Fruit fly (Drosophila melanogaster): ENCODE results near the gene CG32024.

- TF ChIP-seq chinmo (GFP tag; IDR thresholded peaks at IDR 0.05; ENCODE audit: partially characterized antibody) (peak; percentile 94; the same call in 3 of the 4 replicates), Gug (GFP tag; IDR thresholded peaks at IDR 0.05) (peak; percentile 19; the same call in 1 of the 4 replicates), NFAT (GFP tag; IDR thresholded peaks at IDR 0.05) (peak; percentile 41; the same call in 1 of the 2 replicates), E2f1 (GFP tag; IDR thresholded peaks at IDR 0.05) (peak; percentile 32; the same call in 1 of the 2 replicates), wor (GFP tag; IDR thresholded peaks at IDR 0.05) (no peak), btn (GFP tag; optimal IDR thresholded peaks at IDR 0.05) (no peak), pb (GFP tag; optimal IDR thresholded peaks at IDR 0.05) (no peak), CG9609 (GFP tag; optimal IDR thresholded peaks at IDR 0.05) (peak; percentile 16), pan (optimal IDR thresholded peaks at IDR 0.05) (no peak), pan (GFP tag; optimal IDR thresholded peaks at IDR 0.05 in 1 of 2, IDR thresholded peaks at IDR 0.05 in 1 of 2) (peak in 1 of 2 experiments; percentile 80), ranshi (GFP tag; IDR thresholded peaks at IDR 0.05) (0 out of 2 replicates have a peak, but pooled peaks have one; percentile 33), Tbp (GFP tag; optimal IDR thresholded peaks at IDR 0.05) (no peak), bab2 (GFP tag; optimal IDR thresholded peaks at IDR 0.05) (no peak)
Observed at dm6 chr3L:8763037-8763454, 44.4 kb upstream of the CG32024 start.

Data from whole organism, embryonic.